Worm (Caenorhabditis elegans) whole organism, L4/young adult: ENCODE measurements around the gene msh-5.

Source experiments
- W03F9.2 ChIP-seq: fragments of 150-350 bp; optimal IDR thresholded peaks from 2 replicates; lab custom pipeline; 2014; ENCODE audit warnings: missing biosample characterization, missing genetic modification characterization
- dao-5 ChIP-seq: sonication (generic microtip); optimal IDR thresholded peaks from 2 replicates; lab custom pipeline; 2016; ENCODE audit warnings: missing genotype, missing genetic modification characterization, moderate library complexity, missing compliant biosample characterization
- him-1 ChIP-seq: sonication (generic microtip); optimal IDR thresholded peaks from 2 replicates; lab custom pipeline; 2016; ENCODE audit warnings: missing genotype, missing genetic modification reagents, missing genetic modification characterization, missing compliant biosample characterization

- TF ChIP-seq him-1 (tag; lab: Kevin White, UChicago) (no peak), W03F9.2 (tag; lab: Kevin White, UChicago) (no peak), dao-5 (tag; lab: Kevin White, UChicago) (no peak)
These were observed 54.5 kb downstream of the msh-5 start, which contains the start of gene C48D1.9 for ce11 chrIV:13209566-13209965.
